Fruit fly (Drosophila melanogaster) whole organism, prepupa: ENCODE results near the gene CG33098.
A peak's percentile ranks its signal among the peaks of the same experiment; 100 is the strongest.

ENCODE experiments used
- CG10631 ChIP-seq: fragments of 200-800 bp; sonication (Bioruptor generic); optimal IDR thresholded peaks from 2 replicates; lab custom pipeline; 2016; ENCODE audit warnings: missing biosample characterization, missing genetic modification characterization
- CG11294 ChIP-seq: fragments of 200-800 bp; sonication (Bioruptor generic); IDR thresholded peaks from 2 replicates; pipeline ENCODE4 v1.3.6; 2022; ENCODE audit warnings: missing biosample characterization, missing genetic modification characterization
- CG11762 ChIP-seq: fragments of 200-800 bp; sonication (Bioruptor generic); optimal IDR thresholded peaks from 3 replicates; lab custom pipeline; 2016; ENCODE audit warnings: missing biosample characterization, missing genetic modification characterization; ENCODE audit not compliant: insufficient read depth
- CG11902 ChIP-seq: fragments of 200-800 bp; sonication (Bioruptor generic); optimal IDR thresholded peaks from 3 replicates; lab custom pipeline; 2016; ENCODE audit warnings: missing biosample characterization, missing genetic modification characterization
- CG15336 ChIP-seq: fragments of 200-800 bp; sonication (Bioruptor generic); IDR thresholded peaks from 2 replicates; pipeline ENCODE4 v1.3.6; 2022; ENCODE audit warnings: missing biosample characterization, missing genetic modification characterization
- CG16779 ChIP-seq: fragments of 200-800 bp; sonication (Bioruptor generic); optimal IDR thresholded peaks from 3 replicates; lab custom pipeline; 2017; ENCODE audit warnings: missing biosample characterization, mild to moderate bottlenecking, missing genetic modification characterization
- CG3032 ChIP-seq: fragments of 200-800 bp; optimal IDR thresholded peaks from 2 replicates; lab custom pipeline; 2019; ENCODE audit warnings: missing biosample characterization, mild to moderate bottlenecking, missing genetic modification characterization, moderate library complexity
- CG31627 ChIP-seq: fragments of 200-800 bp; sonication (Bioruptor generic); optimal IDR thresholded peaks from 3 replicates; lab custom pipeline; 2016; ENCODE audit warnings: missing biosample characterization, missing genetic modification characterization
- CG34406 ChIP-seq: fragments of 200-800 bp; sonication (Bioruptor generic); optimal IDR thresholded peaks from 3 replicates; lab custom pipeline; 2016; ENCODE audit warnings: missing biosample characterization, missing genetic modification characterization
- CG3919 ChIP-seq: fragments of 200-800 bp; sonication (Bioruptor generic); optimal IDR thresholded peaks from 3 replicates; lab custom pipeline; 2016; ENCODE audit warnings: missing biosample characterization, missing genetic modification characterization
- CG4318 ChIP-seq: fragments of 200-800 bp; sonication (Bioruptor generic); optimal IDR thresholded peaks from 3 replicates; lab custom pipeline; 2017; ENCODE audit warnings: missing biosample characterization, mild to moderate bottlenecking, missing genetic modification characterization
- CG6163 ChIP-seq: fragments of 200-800 bp; sonication (Bioruptor generic); IDR thresholded peaks from 3 replicates; pipeline ENCODE4 v1.3.6; 2022; ENCODE audit warnings: missing biosample characterization, missing genetic modification characterization
- CG6276 ChIP-seq: fragments of 200-800 bp; sonication (Bioruptor generic); optimal IDR thresholded peaks from 2 replicates; lab custom pipeline; 2017; ENCODE audit warnings: missing biosample characterization, mild to moderate bottlenecking, missing genetic modification characterization
- CG6792 ChIP-seq: fragments of 200-800 bp; sonication (Bioruptor generic); optimal IDR thresholded peaks from 3 replicates; lab custom pipeline; 2016; ENCODE audit warnings: missing biosample characterization, missing genetic modification characterization
- CG6854 ChIP-seq: fragments of 200-800 bp; sonication (Bioruptor generic); optimal IDR thresholded peaks from 2 replicates; lab custom pipeline; 2017; ENCODE audit warnings: missing biosample characterization, mild to moderate bottlenecking, missing genetic modification characterization
- CG8319 ChIP-seq: fragments of 200-800 bp; sonication (Bioruptor generic); optimal IDR thresholded peaks from 3 replicates; lab custom pipeline; 2016; ENCODE audit warnings: missing biosample characterization, missing genetic modification characterization
- CG8632 ChIP-seq: fragments of 200-800 bp; sonication (Bioruptor generic); optimal IDR thresholded peaks from 3 replicates; lab custom pipeline; 2016; ENCODE audit warnings: missing biosample characterization, missing genetic modification characterization
- CG9139 ChIP-seq: fragments of 200-800 bp; sonication (Bioruptor generic); optimal IDR thresholded peaks from 3 replicates; lab custom pipeline; 2017; ENCODE audit warnings: missing biosample characterization, mild to moderate bottlenecking, missing genetic modification characterization
- Eip78C ChIP-seq: fragments of 200-800 bp; sonication (Bioruptor generic); peaks from one replicate; lab custom pipeline; 2016; ENCODE audit warnings: missing biosample characterization, missing genetic modification characterization
- Eip93F ChIP-seq: fragments of 200-800 bp; sonication (Bioruptor generic); optimal IDR thresholded peaks from 2 replicates; lab custom pipeline; 2016; ENCODE audit warnings: missing biosample characterization, mild to moderate bottlenecking, missing genetic modification characterization
- Ets21C ChIP-seq: fragments of 200-800 bp; sonication (Bioruptor generic); optimal IDR thresholded peaks from 3 replicates; lab custom pipeline; 2016; ENCODE audit warnings: missing biosample characterization, missing genetic modification characterization
- Ets96B ChIP-seq: fragments of 200-800 bp; optimal IDR thresholded peaks from 2 replicates; lab custom pipeline; 2019; ENCODE audit warnings: missing biosample characterization, mild to moderate bottlenecking, missing genetic modification characterization, moderate library complexity
- Gug ChIP-seq: fragments of 200-800 bp; sonication (Bioruptor generic); IDR thresholded peaks from 2 replicates; pipeline ENCODE4 v1.3.6; 2022; ENCODE audit warnings: missing biosample characterization, missing genetic modification characterization
- Hr39 ChIP-seq: fragments of 200-800 bp; sonication (Bioruptor generic); optimal IDR thresholded peaks from 2 replicates; lab custom pipeline; 2016; ENCODE audit warnings: missing biosample characterization, missing genetic modification characterization
- Lpt ChIP-seq: fragments of 200-800 bp; sonication (Bioruptor generic); optimal IDR thresholded peaks from 3 replicates; lab custom pipeline; 2016; ENCODE audit warnings: missing biosample characterization, missing genetic modification characterization
- OdsH ChIP-seq: fragments of 200-800 bp; sonication (Bioruptor generic); optimal IDR thresholded peaks from 3 replicates; lab custom pipeline; 2016; ENCODE audit warnings: missing biosample characterization, missing genetic modification characterization
- Smox ChIP-seq: fragments of 200-800 bp; sonication (Bioruptor generic); optimal IDR thresholded peaks from 3 replicates; lab custom pipeline; 2016; ENCODE audit warnings: missing biosample characterization, missing genetic modification characterization
- Sox102F ChIP-seq: fragments of 200-800 bp; sonication (Bioruptor generic); optimal IDR thresholded peaks from 2 replicates; lab custom pipeline; 2016; ENCODE audit warnings: missing biosample characterization, mild to moderate bottlenecking, missing genetic modification characterization
- Sox14 ChIP-seq: fragments of 200-800 bp; sonication (Bioruptor generic); optimal IDR thresholded peaks from 3 replicates; lab custom pipeline; 2016; ENCODE audit warnings: missing biosample characterization, missing genetic modification characterization
- achi ChIP-seq: fragments of 200-800 bp; sonication (Bioruptor generic); optimal IDR thresholded peaks from 3 replicates; lab custom pipeline; 2016; ENCODE audit warnings: missing biosample characterization, missing genetic modification characterization
- acj6 ChIP-seq: fragments of 200-800 bp; sonication (Bioruptor generic); optimal IDR thresholded peaks from 3 replicates; lab custom pipeline; 2016; ENCODE audit warnings: missing biosample characterization, missing genetic modification characterization
- cyc ChIP-seq: fragments of 200-800 bp; sonication (Bioruptor generic); optimal IDR thresholded peaks from 3 replicates; lab custom pipeline; 2016; ENCODE audit warnings: missing biosample characterization, missing genetic modification characterization
- dac ChIP-seq: fragments of 200-800 bp; sonication (Bioruptor generic); optimal IDR thresholded peaks from 2 replicates; lab custom pipeline; 2017; ENCODE audit warnings: missing biosample characterization, mild to moderate bottlenecking, missing genetic modification characterization
- dsx ChIP-seq: fragments of 200-800 bp; optimal IDR thresholded peaks from 3 replicates; lab custom pipeline; 2019; ENCODE audit warnings: missing biosample characterization, mild to moderate bottlenecking, missing genetic modification characterization, moderate library complexity; ENCODE audit not compliant: poor library complexity, severe bottlenecking
- eg ChIP-seq: fragments of 200-800 bp; sonication (Bioruptor generic); IDR thresholded peaks from 3 replicates; pipeline ENCODE4 v1.3.6; 2022; ENCODE audit warnings: missing biosample characterization, missing genetic modification characterization
- esn ChIP-seq: fragments of 200-800 bp; sonication (Bioruptor generic); optimal IDR thresholded peaks from 2 replicates; lab custom pipeline; 2016; ENCODE audit warnings: missing biosample characterization, mild to moderate bottlenecking, missing genetic modification characterization, moderate library complexity
- fd85E ChIP-seq: fragments of 200-800 bp; sonication (Bioruptor generic); optimal IDR thresholded peaks from 3 replicates; lab custom pipeline; 2016; ENCODE audit warnings: missing biosample characterization, missing genetic modification characterization
- fkh ChIP-seq: fragments of 200-800 bp; sonication (Bioruptor generic); optimal IDR thresholded peaks from 3 replicates; lab custom pipeline; 2017; ENCODE audit warnings: missing biosample characterization, mild to moderate bottlenecking, missing genetic modification characterization, moderate library complexity
- lz ChIP-seq: fragments of 200-800 bp; sonication (Bioruptor generic); optimal IDR thresholded peaks from 3 replicates; lab custom pipeline; 2016; ENCODE audit warnings: missing biosample characterization, missing genetic modification characterization
- net ChIP-seq: fragments of 200-800 bp; sonication (Bioruptor generic); optimal IDR thresholded peaks from 3 replicates; lab custom pipeline; 2016; ENCODE audit warnings: missing biosample characterization, missing genetic modification characterization
- pdm3 ChIP-seq: fragments of 200-800 bp; sonication (Bioruptor generic); optimal IDR thresholded peaks from 3 replicates; lab custom pipeline; 2016; ENCODE audit warnings: missing biosample characterization, missing genetic modification characterization
- spab ChIP-seq: fragments of 200-800 bp; sonication (Bioruptor generic); optimal IDR thresholded peaks from 2 replicates; lab custom pipeline; 2017; ENCODE audit warnings: missing biosample characterization, mild to moderate bottlenecking, missing genetic modification characterization, missing genetic modification reagents
- svp ChIP-seq: fragments of 200-800 bp; sonication (Bioruptor generic); peaks from one replicate; lab custom pipeline; 2016; ENCODE audit warnings: missing biosample characterization, missing genetic modification characterization
- topi ChIP-seq: fragments of 200-800 bp; sonication (Bioruptor generic); optimal IDR thresholded peaks from 3 replicates; lab custom pipeline; 2016; ENCODE audit warnings: missing biosample characterization, missing genetic modification characterization

The CG33098 gene

dm6 chr3R:12431030-12431489 is 44.1 kb downstream of the CG33098 start, which contains the start of gene Prosalpha2:
Prosalpha2 (plus strand) TSS chr3R:12431321.
- TF ChIP-seq Ets96B (tag; lab: Kevin White, UChicago) (peak; percentile 33), Sox14 (GFP tag; lab: Kevin White, UChicago) (peak; percentile 48), CG6163 (GFP tag; lab: Robert Waterston, UW) (peak; percentile 40; the same call in 1 of the 3 replicates), CG34406 (GFP tag; lab: Kevin White, UChicago) (peak; percentile 16), svp (no peak), Gug (GFP tag; lab: Robert Waterston, UW) (0 out of 2 replicates have a peak, but pooled peaks have one; percentile 30), CG11902 (GFP tag; lab: Kevin White, UChicago) (no peak), achi (GFP tag; lab: Kevin White, UChicago) (no peak), Eip78C (GFP tag; lab: Kevin White, UChicago) (peak; percentile 77), OdsH (no peak), cyc (GFP tag; lab: Kevin White, UChicago) (peak; percentile 23), topi (peak; percentile 29), esn (GFP tag; lab: Kevin White, UChicago) (peak; percentile 22), dsx (GFP tag; lab: Kevin White, UChicago) (peak; percentile 18), CG31627 (GFP tag; lab: Kevin White, UChicago) (peak; percentile 19), lz (GFP tag; lab: Kevin White, UChicago) (peak; percentile 22)
- TF ChIP-seq, all 60 proteins: peak for 12

dm6 chr3R:12433764-12434163 is 46.8 kb downstream of the CG33098 start, which contains the start of the genes Aos1 and Srlp:
Aos1 (minus strand) TSS chr3R:12433822.
Srlp (plus strand) TSS chr3R:12434098.
- TF ChIP-seq CG9139 (no peak), Sox14 (GFP tag; lab: Kevin White, UChicago) (peak; percentile 52), CG11902 (GFP tag; lab: Kevin White, UChicago) (no peak), CG8632 (GFP tag; lab: Kevin White, UChicago) (no peak), CG10631 (GFP tag; lab: Kevin White, UChicago) (no peak), acj6 (GFP tag; lab: Kevin White, UChicago) (no peak), CG3032 (peak; percentile 70), dac (GFP tag; lab: Kevin White, UChicago) (no peak), CG6854 (GFP tag; lab: Kevin White, UChicago) (no peak), eg (GFP tag; lab: Robert Waterston, UW) (no peak), Smox (GFP tag; lab: Kevin White, UChicago) (no peak), Lpt (peak; percentile 14), net (GFP tag; lab: Kevin White, UChicago) (no peak), CG6163 (GFP tag; lab: Robert Waterston, UW) (no peak), Eip78C (GFP tag; lab: Kevin White, UChicago) (peak; percentile 47), CG3919 (GFP tag; lab: Kevin White, UChicago) (no peak), CG6792 (GFP tag; lab: Kevin White, UChicago) (no peak), dsx (GFP tag; lab: Kevin White, UChicago) (peak; percentile 45), Eip93F (no peak), esn (GFP tag; lab: Kevin White, UChicago) (peak; percentile 43), spab (no peak), CG8319 (GFP tag; lab: Kevin White, UChicago) (peak; percentile 10), fd85E (GFP tag; lab: Kevin White, UChicago) (no peak), CG11762 (GFP tag; lab: Kevin White, UChicago) (no peak), Ets21C (GFP tag; lab: Kevin White, UChicago) (no peak), lz (GFP tag; lab: Kevin White, UChicago) (peak; percentile 2), CG16779 (no peak), CG11294 (GFP tag; lab: Robert Waterston, UW) (no peak), fkh (no peak), CG31627 (GFP tag; lab: Kevin White, UChicago) (no peak), CG4318 (GFP tag; lab: Kevin White, UChicago) (no peak), topi (peak; percentile 14), CG6276 (GFP tag; lab: Kevin White, UChicago) (no peak), Hr39 (no peak), pdm3 (GFP tag; lab: Kevin White, UChicago) (no peak), CG15336 (GFP tag; lab: Robert Waterston, UW) (no peak), Sox102F (no peak), Gug (GFP tag; lab: Robert Waterston, UW) (no peak), Ets96B (tag; lab: Kevin White, UChicago) (peak; percentile 35)
